Worm (Caenorhabditis elegans): ENCODE data around the gene cpt-4.

- TF ChIP-seq nhr-23 (tag; optimal IDR thresholded peaks at IDR 0.05): no peak
- no peak for TF ChIP-seq nhr-237 (tag; optimal IDR thresholded peaks at IDR 0.05)
- TF ChIP-seq ama-1 (optimal IDR thresholded peaks at IDR 0.05): no peak
- TF ChIP-seq lin-13 (GFP tag; optimal IDR thresholded peaks at IDR 0.05): no peak
- no peak for TF ChIP-seq elt-3 (tag; optimal IDR thresholded peaks at IDR 0.05)
- no peak for TF ChIP-seq alr-1 (tag; optimal IDR thresholded peaks at IDR 0.05)
Measured at ce11 chrV:4979060-4979459, 48.5 kb downstream of the cpt-4 start, which contains the start of gene srsx-11.

Measured in whole organism, L2 larva.